Worm (Caenorhabditis elegans): ENCODE data around the gene nhr-47.

nhr-47 gene

ce11 chrV:5488766-5489165, 16.3 kb upstream of the nhr-47 start, which contains the start of gene grl-18:
Gene grl-18, minus strand, starts transcription at chrV:5488866.
- TF ChIP-seq hlh-12 (tag; optimal IDR thresholded peaks at IDR 0.05), result no peak
- TF ChIP-seq mxl-1 (tag; optimal IDR thresholded peaks at IDR 0.05), result no peak
- TF ChIP-seq snpc-1.1 (tag; optimal IDR thresholded peaks at IDR 0.05; ENCODE audit: insufficient read depth), result no peak
- no peak for TF ChIP-seq rcor-1 (GFP tag; IDR thresholded peaks at IDR 0.05)
- TF ChIP-seq nhr-179 (tag; optimal IDR thresholded peaks at IDR 0.05), result no peak
- TF ChIP-seq F37B4.10 (GFP tag; IDR thresholded peaks at IDR 0.05), result no peak
- no peak for TF ChIP-seq F39B2.1 (GFP tag; IDR thresholded peaks at IDR 0.05)
- TF ChIP-seq nfya-2 (GFP tag; IDR thresholded peaks at IDR 0.05), result no peak
- TF ChIP-seq Y67H2A.10 (GFP tag; conservative IDR thresholded peaks at IDR 0.05), result no peak
- no peak for TF ChIP-seq C17E4.6 (GFP tag; IDR thresholded peaks at IDR 0.05)
- TF ChIP-seq Y53F4B.3 (GFP tag; IDR thresholded peaks at IDR 0.05), result no peak

DNA sequence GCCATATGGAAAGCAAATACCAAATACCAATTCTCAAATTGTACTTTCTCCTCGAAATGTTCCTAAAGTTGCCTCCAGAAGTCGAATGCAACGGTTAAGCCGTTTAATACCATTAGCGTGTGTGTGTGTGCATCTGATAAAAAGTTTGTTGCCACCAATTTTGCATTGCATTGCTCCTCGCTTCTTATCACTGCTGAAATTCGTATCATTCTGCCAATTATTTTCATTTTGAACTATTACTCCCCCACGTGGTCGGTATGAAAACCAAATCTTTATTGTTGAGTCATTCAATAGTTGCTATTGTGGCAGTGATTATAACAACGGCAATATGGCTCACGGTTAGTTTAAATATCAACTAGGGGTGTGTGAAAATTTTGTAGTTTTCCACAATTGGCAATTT, 14.8 kb upstream of the nhr-47 start, which contains the start of gene T05C3.6:
Gene T05C3.6, plus strand, starts transcription at position 241 of the 400 bp plus-strand sequence.
- TF ChIP-seq lin-40 (tag; optimal IDR thresholded peaks at IDR 0.05) (no peak), nhr-80 (tag; optimal IDR thresholded peaks at IDR 0.05) (peak; percentile 88)

DNA sequence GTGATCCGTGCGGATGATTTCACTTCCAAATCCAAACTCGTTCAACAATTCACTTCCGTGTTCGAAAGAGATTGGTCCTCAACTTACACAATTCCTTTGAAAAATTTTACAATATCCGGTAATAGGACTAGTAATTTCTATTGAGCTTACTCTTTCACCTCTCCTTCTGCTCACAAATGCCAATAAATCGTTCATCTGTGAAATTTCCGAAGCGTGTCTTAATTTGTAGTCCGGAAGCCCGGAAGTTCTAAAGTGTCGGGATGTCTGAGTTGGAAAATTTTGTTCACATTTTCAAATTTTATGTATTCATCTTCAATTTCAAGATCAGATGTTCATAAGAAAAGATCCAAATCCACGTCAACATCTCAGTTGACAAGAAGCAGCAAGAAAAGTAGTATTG, 11.6 kb upstream of the nhr-47 start, which contains the start of gene T05C3.2:
Gene T05C3.2, plus strand, starts transcription at position 301 of the 400 bp plus-strand sequence.
- TF ChIP-seq nhr-120 (GFP tag; IDR thresholded peaks at IDR 0.05), result no peak

ce11 chrV:5499475-5499874, 5.6 kb upstream of the nhr-47 start:
- TF ChIP-seq lin-26 (GFP tag; IDR thresholded peaks at IDR 0.05), result no peak
- no peak for TF ChIP-seq lsy-27 (tag; optimal IDR thresholded peaks at IDR 0.05; ENCODE audit: borderline replicate concordance, insufficient read depth)
- no peak for TF ChIP-seq him-1 (tag; optimal IDR thresholded peaks at IDR 0.05)
- no peak for TF ChIP-seq ceh-79 (tag; optimal IDR thresholded peaks at IDR 0.05)
- TF ChIP-seq ekl-4 (GFP tag; IDR thresholded peaks at IDR 0.05), result no peak
- TF ChIP-seq B0035.1 (tag; optimal IDR thresholded peaks at IDR 0.05), result no peak
- no peak for TF ChIP-seq dpff-1 (tag; optimal IDR thresholded peaks at IDR 0.05)
- no peak for TF ChIP-seq nhr-80 (tag; optimal IDR thresholded peaks at IDR 0.05)
- no peak for TF ChIP-seq nfya-2 (GFP tag; IDR thresholded peaks at IDR 0.05)
- no peak for TF ChIP-seq ets-4 (GFP tag; optimal IDR thresholded peaks at IDR 0.05)
- no peak for TF ChIP-seq egrh-3 (GFP tag; IDR thresholded peaks at IDR 0.05)

DNA sequence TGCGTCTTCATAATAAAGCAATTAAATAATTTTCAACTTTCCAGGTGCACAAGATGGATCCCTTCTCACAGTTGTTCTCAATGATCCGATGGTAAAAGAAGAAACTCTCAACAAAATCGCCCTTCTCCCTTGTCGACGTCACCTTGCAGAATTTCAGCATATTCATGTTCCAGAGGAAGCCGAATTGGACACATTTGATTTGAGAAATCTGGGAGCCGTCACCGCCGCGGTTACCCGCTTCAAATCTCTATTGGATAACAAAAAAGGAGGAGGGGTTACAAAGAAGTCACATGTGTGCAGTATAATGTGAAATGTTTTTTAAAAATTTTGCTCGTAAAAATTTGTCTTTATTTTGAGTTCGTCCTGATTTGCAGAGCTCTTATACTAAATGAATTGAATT, 2.4 kb upstream of the nhr-47 start:
- no peak for TF ChIP-seq F37B4.10 (GFP tag; IDR thresholded peaks at IDR 0.05)
- no peak for TF ChIP-seq aptf-3 (GFP tag; IDR thresholded peaks at IDR 0.05)
- TF ChIP-seq K11D2.4 (GFP tag; IDR thresholded peaks at IDR 0.05), result no peak
- no peak for TF ChIP-seq snpc-4 (GFP tag; optimal IDR thresholded peaks at IDR 0.05)
- TF ChIP-seq snpc-4 (tag; optimal IDR thresholded peaks at IDR 0.05), result peak in 1 of 4 experiments; percentile 15
- no peak for TF ChIP-seq ZK185.1 (tag; optimal IDR thresholded peaks at IDR 0.05; ENCODE audit: poor library complexity, severe bottlenecking)
- TF ChIP-seq snpc-1.1 (tag; optimal IDR thresholded peaks at IDR 0.05; ENCODE audit: insufficient read depth), result no peak
- no peak for TF ChIP-seq tbx-9 (tag; optimal IDR thresholded peaks at IDR 0.05; ENCODE audit: borderline replicate concordance)
- TF ChIP-seq pbrm-1 (GFP tag; IDR thresholded peaks at IDR 0.05), result peak; percentile 23; the same call in 1 of the 2 replicates
- TF ChIP-seq athp-1 (tag; optimal IDR thresholded peaks at IDR 0.05), result no peak
- TF ChIP-seq ztf-22 (GFP tag; optimal IDR thresholded peaks at IDR 0.05), result no peak
- peak; percentile 13 for TF ChIP-seq tbp1 (GFP tag; optimal IDR thresholded peaks at IDR 0.05)
- TF ChIP-seq T07F8.4 (tag; optimal IDR thresholded peaks at IDR 0.05), result no peak
- no peak for TF ChIP-seq die-1 (tag; optimal IDR thresholded peaks at IDR 0.05)
- no peak for TF ChIP-seq ceh-91 (GFP tag; IDR thresholded peaks at IDR 0.05)
- no peak for TF ChIP-seq F22D6.2 (tag; optimal IDR thresholded peaks at IDR 0.05)
- TF ChIP-seq mxl-1 (tag; optimal IDR thresholded peaks at IDR 0.05), result no peak
- no peak for TF ChIP-seq nhr-80 (tag; optimal IDR thresholded peaks at IDR 0.05)
- TF ChIP-seq lin-40 (tag; optimal IDR thresholded peaks at IDR 0.05), result no peak
- no peak for TF ChIP-seq Y67H2A.10 (GFP tag; conservative IDR thresholded peaks at IDR 0.05)
- TF ChIP-seq ceh-100 (GFP tag; IDR thresholded peaks at IDR 0.05), result no peak
- TF ChIP-seq bed-2 (GFP tag; IDR thresholded peaks at IDR 0.05), result no peak
- TF ChIP-seq F49E8.2 (tag; optimal IDR thresholded peaks at IDR 0.05; ENCODE audit: insufficient read depth), result no peak
- TF ChIP-seq B0035.1 (tag; optimal IDR thresholded peaks at IDR 0.05), result no peak
- TF ChIP-seq C06A6.2 (GFP tag; conservative IDR thresholded peaks at IDR 0.05), result no peak
- no peak for TF ChIP-seq egrh-3 (GFP tag; IDR thresholded peaks at IDR 0.05)
